Worm (Caenorhabditis elegans) whole organism, L3 larva: Measurements from ENCODE around the gene F01F1.14.
A peak's percentile ranks its signal among the peaks of the same experiment; 100 is the strongest.

Source experiments
- R02D3.7 ChIP-seq: fragments of 150-350 bp; optimal IDR thresholded peaks from 2 replicates; lab custom pipeline; 2014; ENCODE audit warnings: missing biosample characterization, missing genetic modification characterization
- ZK546.5 ChIP-seq: sonication (generic microtip); optimal IDR thresholded peaks from 2 replicates; lab custom pipeline; 2017; ENCODE audit warnings: missing biosample characterization, missing genetic modification characterization
- nhr-11 ChIP-seq: fragments of 150-350 bp; optimal IDR thresholded peaks from 2 replicates; lab custom pipeline; 2014; ENCODE audit warnings: missing biosample characterization, missing genetic modification characterization
- nhr-237 ChIP-seq: fragments of 150-350 bp; optimal IDR thresholded peaks from 2 replicates; lab custom pipeline; 2014; ENCODE audit warnings: missing biosample characterization, missing genetic modification characterization
- nhr-25 ChIP-seq: sonication (generic microtip); optimal IDR thresholded peaks from 2 replicates; lab custom pipeline; 2017; ENCODE audit warnings: missing biosample characterization, missing genetic modification characterization
- nhr-28 ChIP-seq: fragments of 150-350 bp; optimal IDR thresholded peaks from 2 replicates; lab custom pipeline; 2014; ENCODE audit warnings: missing biosample characterization, missing genetic modification characterization
- tbx-2 ChIP-seq: sonication (generic microtip); optimal IDR thresholded peaks from 2 replicates; lab custom pipeline; 2016; ENCODE audit warnings: mild to moderate bottlenecking, missing genetic modification characterization, missing compliant biosample characterization

DNA sequence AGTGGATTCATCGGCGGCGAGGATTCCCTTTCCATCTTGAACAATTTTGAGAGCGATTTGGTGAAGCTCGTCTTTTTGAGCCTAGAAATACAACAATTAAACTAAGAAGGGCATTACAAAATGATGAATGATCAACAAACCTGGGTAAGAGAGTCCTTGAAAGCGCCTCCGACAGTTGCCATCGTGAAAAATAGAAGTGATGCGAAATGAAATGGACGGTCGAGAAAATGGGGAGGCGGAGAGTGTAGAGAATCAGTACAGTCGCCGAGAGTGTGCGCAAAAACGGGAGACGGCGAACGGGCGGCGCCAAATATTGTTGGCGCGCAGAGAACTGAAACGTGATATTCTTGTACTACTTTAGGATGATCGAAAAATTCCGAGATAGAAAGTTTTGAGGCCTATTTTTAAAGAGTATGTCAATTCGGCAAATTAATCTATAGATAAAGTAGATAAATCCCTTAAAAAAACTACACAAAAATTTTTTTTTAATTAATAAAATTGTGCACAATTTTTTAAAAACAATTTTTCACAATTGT is 6.5 kb downstream of the F01F1.14 start, which contains the start of gene aldo-2:
- TF ChIP-seq nhr-237 (tag; lab: Kevin White, UChicago): no peak
- no peak for TF ChIP-seq tbx-2 (tag; lab: Kevin White, UChicago)
- TF ChIP-seq R02D3.7 (tag; lab: Kevin White, UChicago): no peak
- peak; percentile 58 for TF ChIP-seq nhr-25 (tag; lab: Kevin White, UChicago)
- no peak for TF ChIP-seq ZK546.5 (tag; lab: Kevin White, UChicago)
- TF ChIP-seq nhr-11: no peak
- TF ChIP-seq nhr-28 (tag; lab: Kevin White, UChicago): no peak
